Worm (Caenorhabditis elegans): Measurements from ENCODE around the gene srbc-76.
"Not testable (repeated sequence)": the region's sequence is repeated elsewhere in the genome, so short reads cannot be mapped to it uniquely, and the experiment has no call there.

The srbc-76 gene

DNA sequence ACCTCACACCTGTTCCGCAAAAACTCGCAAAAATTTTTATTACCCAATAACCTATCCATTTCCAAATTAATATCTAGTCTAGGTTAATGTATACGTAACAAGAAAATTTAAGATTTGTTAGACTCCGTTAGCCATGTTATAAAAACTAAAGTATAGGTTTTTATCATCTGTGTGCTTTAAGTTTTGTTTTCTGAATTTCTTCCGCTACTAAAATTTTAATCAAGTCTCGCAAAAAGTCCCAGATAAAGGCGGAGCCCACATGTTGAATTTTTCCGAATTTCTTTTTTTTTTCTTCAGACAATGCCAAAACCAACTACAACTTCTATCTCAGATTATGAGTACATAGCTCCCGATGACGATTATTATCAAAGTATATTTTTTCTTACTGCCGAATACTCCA lies 20.0 kb upstream of the srbc-76 start, which contains the start of gene srw-13:
TSS of gene srw-13 (plus strand) at position 301 of the 400 bp plus-strand sequence.
- no peak for TF ChIP-seq ref-1 (GFP tag; conservative IDR thresholded peaks at IDR 0.05)
- TF ChIP-seq med-1 (GFP tag; optimal IDR thresholded peaks at IDR 0.05; ENCODE audit: insufficient read depth): no peak
- no peak for TF ChIP-seq ztf-23 (GFP tag; IDR thresholded peaks at IDR 0.05)
- no peak for TF ChIP-seq cog-1 (tag; optimal IDR thresholded peaks at IDR 0.05)

- no peak for TF ChIP-seq cog-1 (tag; optimal IDR thresholded peaks at IDR 0.05)
- TF ChIP-seq klf-2 (GFP tag; conservative IDR thresholded peaks at IDR 0.05): no peak
- no peak for TF ChIP-seq tab-1 (GFP tag; IDR thresholded peaks at IDR 0.05)
- no peak for TF ChIP-seq ref-1 (GFP tag; conservative IDR thresholded peaks at IDR 0.05)
- no peak for TF ChIP-seq ztf-29 (GFP tag; IDR thresholded peaks at IDR 0.05)
- TF ChIP-seq T22C8.4 (GFP tag; IDR thresholded peaks at IDR 0.05): no peak
- TF ChIP-seq ztf-23 (GFP tag; IDR thresholded peaks at IDR 0.05): no peak
- no peak for TF ChIP-seq flt-1 (GFP tag; IDR thresholded peaks at IDR 0.05)
- no peak for TF ChIP-seq med-1 (GFP tag; optimal IDR thresholded peaks at IDR 0.05; ENCODE audit: insufficient read depth)
These were observed 16.5 kb upstream of the srbc-76 start, which contains the start of gene nhr-164 for ce11 chrV:15235661-15236060. nhr-164 (minus strand) TSS chrV:15235761.

DNA sequence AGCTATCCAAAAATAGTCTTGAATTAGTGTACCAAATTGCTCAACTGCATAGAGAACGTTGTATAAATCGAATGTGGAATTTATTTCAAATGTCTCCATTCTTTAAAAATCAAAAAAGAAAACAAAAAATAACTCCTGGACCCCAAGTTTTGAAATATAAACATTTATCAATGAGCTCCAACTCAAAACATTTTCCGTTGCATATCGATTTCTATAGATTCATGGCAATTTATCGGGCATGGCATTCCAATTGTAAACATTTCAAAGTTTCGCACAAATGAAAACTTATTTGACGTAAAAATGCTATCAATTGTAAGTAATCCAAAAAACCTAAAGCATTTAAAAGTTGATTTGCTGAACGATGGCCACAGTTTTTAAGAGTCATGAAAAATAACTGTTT lies 13.6 kb upstream of the srbc-76 start, which contains the start of gene srw-12:
TSS of gene srw-12 (minus strand) at position 101 of the 400 bp plus-strand sequence.
- TF ChIP-seq flt-1 (GFP tag; IDR thresholded peaks at IDR 0.05): no peak
- TF ChIP-seq ztf-23 (GFP tag; IDR thresholded peaks at IDR 0.05): no peak
- TF ChIP-seq tab-1 (GFP tag; IDR thresholded peaks at IDR 0.05): no peak

ce11 chrV:15240215-15240614 lies 12.0 kb upstream of the srbc-76 start, which contains the start of gene srw-11:
srw-11 (minus strand) TSS chrV:15240315.
- TF ChIP-seq ref-1 (GFP tag; conservative IDR thresholded peaks at IDR 0.05) (no peak), med-1 (GFP tag; optimal IDR thresholded peaks at IDR 0.05; ENCODE audit: insufficient read depth) (no peak), klf-2 (GFP tag; conservative IDR thresholded peaks at IDR 0.05) (no peak), flt-1 (GFP tag; IDR thresholded peaks at IDR 0.05) (no peak), T22C8.4 (GFP tag; IDR thresholded peaks at IDR 0.05) (no peak), ztf-23 (GFP tag; IDR thresholded peaks at IDR 0.05) (no peak), tab-1 (GFP tag; IDR thresholded peaks at IDR 0.05) (no peak), ztf-29 (GFP tag; IDR thresholded peaks at IDR 0.05) (no peak), cog-1 (tag; optimal IDR thresholded peaks at IDR 0.05) (no peak)

DNA sequence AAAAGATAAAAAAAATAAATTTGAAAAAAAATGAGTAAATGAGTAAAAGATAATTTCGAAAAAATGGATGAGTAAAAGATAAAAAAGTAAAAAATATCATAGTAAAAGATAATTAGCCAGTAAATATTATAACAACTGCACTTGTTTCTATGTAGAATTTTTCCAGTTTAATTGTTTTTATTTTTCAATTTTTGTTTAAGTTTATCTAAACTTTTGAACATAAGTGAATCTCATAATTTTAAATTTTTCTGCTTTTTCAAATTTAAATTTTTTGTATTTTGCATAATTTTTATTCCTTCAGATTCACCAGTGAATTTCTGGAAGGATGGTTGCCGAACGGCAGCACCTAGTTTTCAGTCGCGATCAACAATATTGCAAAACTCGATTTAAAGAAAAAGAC lies 10.9 kb upstream of the srbc-76 start, which contains the start of gene chil-12:
TSS of gene chil-12 (plus strand) at position 301 of the 400 bp plus-strand sequence.
- TF ChIP-seq ztf-29 (GFP tag; IDR thresholded peaks at IDR 0.05) (no peak), cog-1 (tag; optimal IDR thresholded peaks at IDR 0.05) (no peak), med-1 (GFP tag; optimal IDR thresholded peaks at IDR 0.05; ENCODE audit: insufficient read depth) (no peak), tab-1 (GFP tag; IDR thresholded peaks at IDR 0.05) (no peak), flt-1 (GFP tag; IDR thresholded peaks at IDR 0.05) (no peak), T22C8.4 (GFP tag; IDR thresholded peaks at IDR 0.05) (no peak), ztf-23 (GFP tag; IDR thresholded peaks at IDR 0.05) (no peak), klf-2 (GFP tag; conservative IDR thresholded peaks at IDR 0.05) (no peak), ref-1 (GFP tag; conservative IDR thresholded peaks at IDR 0.05) (no peak)

ce11 chrV:15244456-15244855 lies 7.7 kb upstream of the srbc-76 start, which contains the start of gene kin-30:
kin-30 (plus strand) TSS chrV:15244756.
- no peak for TF ChIP-seq ztf-23 (GFP tag; IDR thresholded peaks at IDR 0.05)
- TF ChIP-seq tab-1 (GFP tag; IDR thresholded peaks at IDR 0.05): no peak
- TF ChIP-seq med-1 (GFP tag; optimal IDR thresholded peaks at IDR 0.05; ENCODE audit: insufficient read depth): no peak
- TF ChIP-seq flt-1 (GFP tag; IDR thresholded peaks at IDR 0.05): no peak
- TF ChIP-seq T22C8.4 (GFP tag; IDR thresholded peaks at IDR 0.05): no peak
- no peak for TF ChIP-seq cog-1 (tag; optimal IDR thresholded peaks at IDR 0.05)
- TF ChIP-seq ztf-29 (GFP tag; IDR thresholded peaks at IDR 0.05): no peak
- no peak for TF ChIP-seq ref-1 (GFP tag; conservative IDR thresholded peaks at IDR 0.05)
- TF ChIP-seq klf-2 (GFP tag; conservative IDR thresholded peaks at IDR 0.05): no peak

- not testable (repeated sequence) for TF ChIP-seq klf-2 (GFP tag; conservative IDR thresholded peaks at IDR 0.05); flt-1 (GFP tag; IDR thresholded peaks at IDR 0.05); ztf-29 (GFP tag; IDR thresholded peaks at IDR 0.05)
These were observed 1.9 kb upstream of the srbc-76 start, which contains the start of gene srd-28 for ce11 chrV:15250304-15250703. srd-28 (plus strand) TSS chrV:15250604.

DNA sequence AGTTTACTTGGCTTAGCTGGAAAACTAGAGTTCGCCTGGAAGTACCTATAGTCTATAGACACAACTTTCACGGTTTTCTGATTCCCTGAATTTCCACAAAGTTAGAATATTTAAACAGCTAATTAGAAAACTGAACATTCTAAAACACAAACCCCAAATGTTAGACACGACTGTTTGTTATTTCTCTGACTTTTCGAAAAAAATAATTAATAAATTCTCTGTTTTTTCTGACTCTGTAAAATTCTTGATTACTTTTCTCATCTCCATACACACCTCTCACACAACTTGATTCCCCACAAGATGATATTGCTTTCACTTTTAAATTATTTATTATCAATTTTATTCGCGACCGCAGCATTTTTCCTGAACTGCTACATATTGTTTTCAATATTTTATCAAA lies 1.3 kb downstream of the srbc-76 start, which contains the start of gene srbc-75:
TSS of gene srbc-75 (plus strand) at position 301 of the 400 bp plus-strand sequence.
- TF ChIP-seq tab-1 (GFP tag; IDR thresholded peaks at IDR 0.05) (no peak), ref-1 (GFP tag; conservative IDR thresholded peaks at IDR 0.05) (no peak), ztf-29 (GFP tag; IDR thresholded peaks at IDR 0.05) (no peak), cog-1 (tag; optimal IDR thresholded peaks at IDR 0.05) (no peak), T22C8.4 (GFP tag; IDR thresholded peaks at IDR 0.05) (no peak), flt-1 (GFP tag; IDR thresholded peaks at IDR 0.05) (no peak), klf-2 (GFP tag; conservative IDR thresholded peaks at IDR 0.05) (no peak)

DNA sequence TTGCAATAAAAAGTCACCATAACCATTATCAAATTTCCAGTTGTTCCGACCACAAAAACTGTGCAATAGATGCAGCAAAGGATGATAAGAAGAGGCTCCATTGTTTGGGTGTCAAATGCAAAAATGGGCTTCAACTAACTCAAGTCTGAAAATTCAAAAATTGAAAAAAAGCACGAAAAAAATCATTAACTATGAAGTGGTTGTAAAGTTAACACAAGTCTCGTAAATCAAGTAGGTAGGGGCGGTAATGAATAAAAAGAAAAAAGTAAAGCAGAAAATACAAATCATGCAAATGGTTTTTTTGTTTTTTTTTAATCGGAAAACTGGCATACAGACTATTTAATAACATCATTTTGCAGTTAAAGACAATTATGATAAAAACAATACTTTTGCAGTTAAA lies 4.5 kb downstream of the srbc-76 start, which contains the start of gene srsx-39:
TSS of gene srsx-39 (minus strand) at position 101 of the 400 bp plus-strand sequence.
- TF ChIP-seq ztf-23 (GFP tag; IDR thresholded peaks at IDR 0.05); ref-1 (GFP tag; conservative IDR thresholded peaks at IDR 0.05); tab-1 (GFP tag; IDR thresholded peaks at IDR 0.05): not testable (repeated sequence)

- TF ChIP-seq med-1 (GFP tag; optimal IDR thresholded peaks at IDR 0.05; ENCODE audit: insufficient read depth): no peak
- TF ChIP-seq flt-1 (GFP tag; IDR thresholded peaks at IDR 0.05): no peak
- TF ChIP-seq cog-1 (tag; optimal IDR thresholded peaks at IDR 0.05): no peak
- TF ChIP-seq tab-1 (GFP tag; IDR thresholded peaks at IDR 0.05): no peak
- TF ChIP-seq ref-1 (GFP tag; conservative IDR thresholded peaks at IDR 0.05): no peak
- TF ChIP-seq klf-2 (GFP tag; conservative IDR thresholded peaks at IDR 0.05): no peak
- no peak for TF ChIP-seq T22C8.4 (GFP tag; IDR thresholded peaks at IDR 0.05)
- TF ChIP-seq ztf-23 (GFP tag; IDR thresholded peaks at IDR 0.05): no peak
- TF ChIP-seq ztf-29 (GFP tag; IDR thresholded peaks at IDR 0.05): no peak
These were observed 6.9 kb downstream of the srbc-76 start, which contains the start of gene srsx-37 for ce11 chrV:15259049-15259448. srsx-37 (minus strand) TSS chrV:15259149.
